Worm (Caenorhabditis elegans): Measurements from ENCODE around the gene W07B8.4.

- TF ChIP-seq unc-62 (GFP tag; optimal IDR thresholded peaks at IDR 0.05) (no peak), nhr-77 (tag; optimal IDR thresholded peaks at IDR 0.05) (no peak), pqm-1 (tag; optimal IDR thresholded peaks at IDR 0.05) (no peak), nhr-28 (tag; optimal IDR thresholded peaks at IDR 0.05) (no peak), mml-1 (tag; optimal IDR thresholded peaks at IDR 0.05) (no peak), lin-15B (tag; optimal IDR thresholded peaks at IDR 0.05) (no peak), ceh-82 (tag; optimal IDR thresholded peaks at IDR 0.05) (no peak), egl-27 (tag; optimal IDR thresholded peaks at IDR 0.05) (no peak), unc-39 (tag; optimal IDR thresholded peaks at IDR 0.05) (no peak), ama-1 (optimal IDR thresholded peaks at IDR 0.05) (no peak), ztf-11 (tag; optimal IDR thresholded peaks at IDR 0.05) (no peak)
Measured at ce11 chrV:1131880-1132623, at the start of gene W07B8.4.
